Worm (Caenorhabditis elegans) whole organism, L1 larva: Measurements from ENCODE around the gene txbp-3.

Source experiments
- aha-1 ChIP-seq: fragments of 150-350 bp; optimal IDR thresholded peaks from 2 replicates; lab custom pipeline; 2014; ENCODE audit warnings: missing biosample characterization, missing genetic modification characterization
- ama-1 ChIP-seq: fragments of 150-350 bp; optimal IDR thresholded peaks from 2 replicates; lab custom pipeline; 2014
- efl-1 ChIP-seq, 4 experiments: fragments of 150-350 bp; optimal IDR thresholded peaks in 3 of 4; peaks in 1 of 4; 1 replicate in 1 of 4; 2 replicates in 3 of 4; lab custom pipeline; 2014; ENCODE audit warnings: missing biosample characterization in 2 of 4, missing genetic modification characterization in 2 of 4, missing genetic modification reagents in 2 of 4
- egl-27 ChIP-seq, 2 experiments: fragments of 150-350 bp in 1 of 2; sonication (generic microtip); optimal IDR thresholded peaks; 3 replicates each; lab custom pipeline; 2017 to 2018; ENCODE audit warnings: missing biosample characterization in 2 of 2, missing genetic modification characterization in 2 of 2, missing genetic modification reagents in 2 of 2
- elt-3 ChIP-seq, 6 experiments: fragments of 150-350 bp in 1 of 6; sonication (generic microtip); optimal IDR thresholded peaks; 2 replicates each; lab custom pipeline; 2017 to 2018; ENCODE audit warnings: missing biosample characterization in 6 of 6, missing genetic modification characterization in 6 of 6, inconsistent platforms in 1 of 6
- fkh-8 ChIP-seq: sonication (generic microtip); optimal IDR thresholded peaks from 2 replicates; lab custom pipeline; 2016; ENCODE audit warnings: mild to moderate bottlenecking, missing genetic modification characterization, missing compliant biosample characterization
- hpl-2 ChIP-seq: fragments of 150-350 bp; optimal IDR thresholded peaks from 2 replicates; lab custom pipeline; 2014; ENCODE audit warnings: missing biosample characterization, missing genetic modification reagents, missing genetic modification characterization
- jun-1 ChIP-seq: fragments of 150-350 bp; optimal IDR thresholded peaks from 2 replicates; lab custom pipeline; 2014; ENCODE audit warnings: missing biosample characterization, missing genetic modification reagents, missing genetic modification characterization
- nhr-77 ChIP-seq: fragments of 150-350 bp; optimal IDR thresholded peaks from 2 replicates; lab custom pipeline; 2014; ENCODE audit warnings: missing biosample characterization, missing genetic modification characterization
- nhr-90 ChIP-seq: sonication (generic microtip); optimal IDR thresholded peaks from 2 replicates; lab custom pipeline; 2016; ENCODE audit warnings: mild to moderate bottlenecking, missing genetic modification characterization, missing compliant biosample characterization; ENCODE audit not compliant: poor library complexity
- pax-3 ChIP-seq: fragments of 200-800 bp; sonication (Bioruptor generic); optimal IDR thresholded peaks from 2 replicates; lab custom pipeline; 2018; ENCODE audit warnings: mild to moderate bottlenecking, missing genetic modification characterization, moderate library complexity, missing compliant biosample characterization
- pqm-1 ChIP-seq: sonication (generic microtip); optimal IDR thresholded peaks from 3 replicates; lab custom pipeline; 2017; ENCODE audit warnings: missing biosample characterization, missing genetic modification characterization
- snpc-4 ChIP-seq: fragments of 150-350 bp; optimal IDR thresholded peaks from 2 replicates; lab custom pipeline; 2014; ENCODE audit warnings: missing biosample characterization, missing genetic modification characterization
- snu-23 ChIP-seq: sonication (generic microtip); optimal IDR thresholded peaks from 2 replicates; lab custom pipeline; 2016; ENCODE audit warnings: missing genetic modification characterization, missing compliant biosample characterization
- unc-62 ChIP-seq: fragments of 150-350 bp; optimal IDR thresholded peaks from 2 replicates; lab custom pipeline; 2014; ENCODE audit warnings: missing biosample characterization, missing genetic modification reagents, missing genetic modification characterization
- ztf-4 ChIP-seq: fragments of 150-350 bp; optimal IDR thresholded peaks from 2 replicates; lab custom pipeline; 2014; ENCODE audit warnings: missing biosample characterization, missing genetic modification characterization

Gene txbp-3

ce11 chrIII:4998111-4998859, 49.0 kb downstream of the txbp-3 start, which contains the start of gene tmem-131 (continued):
- TF ChIP-seq efl-1 (optimal IDR thresholded peaks at IDR 0.05; lab: Kevin White, UChicago): peak in 1 of 2 experiments; percentile 24
- peak in 1 of 2 experiments; percentile 89 for TF ChIP-seq efl-1 (GFP tag; optimal IDR thresholded peaks at IDR 0.05 in 1 of 2; lab: Kevin White, UChicago)
- TF ChIP-seq ztf-4 (tag; lab: Kevin White, UChicago): no peak
- TF ChIP-seq nhr-77 (tag; lab: Kevin White, UChicago): no peak
- no peak for TF ChIP-seq snpc-4 (tag; lab: Kevin White, UChicago)
- TF ChIP-seq elt-3 (tag; optimal IDR thresholded peaks at IDR 0.05; lab: Kevin White, UChicago): peak in 2 of 6 experiments; percentile 67 to 73
- no peak for TF ChIP-seq pax-3 (tag; lab: Kevin White, UChicago)
- TF ChIP-seq pqm-1 (tag; lab: Kevin White, UChicago): no peak
- TF ChIP-seq egl-27 (tag; optimal IDR thresholded peaks at IDR 0.05; lab: Kevin White, UChicago): no peak
- TF ChIP-seq snu-23: peak; percentile 55
- TF ChIP-seq aha-1 (tag; lab: Kevin White, UChicago): no peak
- peak; percentile 24 for TF ChIP-seq nhr-90 (tag; lab: Kevin White, UChicago)
- no peak for TF ChIP-seq fkh-8 (tag; lab: Kevin White, UChicago)
- TF ChIP-seq jun-1 (tag; lab: Kevin White, UChicago): no peak
- TF ChIP-seq ama-1 (lab: Kevin White, UChicago): no peak
- TF ChIP-seq hpl-2: no peak
- no peak for TF ChIP-seq unc-62 (GFP tag; lab: Kevin White, UChicago)
